Worm (Caenorhabditis elegans): Measurements from ENCODE around the gene cct-2.
A peak's percentile ranks its signal among the peaks of the same experiment; 100 is the strongest.

Gene cct-2

ce11 chrII:8933693-8934432, 6.3 kb downstream of the cct-2 start, which contains the start of gene T21B10.3 (continued):
- TF ChIP-seq sea-2 (GFP tag; IDR thresholded peaks at IDR 0.05), result no peak
- peak; percentile 90 for TF ChIP-seq Y56A3A.18 (GFP tag; IDR thresholded peaks at IDR 0.05)
- TF ChIP-seq mxl-1 (tag; optimal IDR thresholded peaks at IDR 0.05), result no peak
- peak; percentile 90 for TF ChIP-seq lin-54 (GFP tag; optimal IDR thresholded peaks at IDR 0.05)
- peak; percentile 97 for TF ChIP-seq ceh-91 (GFP tag; IDR thresholded peaks at IDR 0.05)
- no peak for TF ChIP-seq ztf-26 (tag; optimal IDR thresholded peaks at IDR 0.05)
- peak; percentile 84 for TF ChIP-seq ama-1 (optimal IDR thresholded peaks at IDR 0.05)
- TF ChIP-seq ama-1 (GFP tag; optimal IDR thresholded peaks at IDR 0.05), result peak; percentile 55 to 83
- peak in 2 of 3 experiments; percentile 53 to 89 for TF ChIP-seq lin-35 (GFP tag; optimal IDR thresholded peaks at IDR 0.05)
- peak; percentile 24 for TF ChIP-seq attf-5 (GFP tag; optimal IDR thresholded peaks at IDR 0.05)

ce11 chrII:8938907-8939622, 11.5 kb downstream of the cct-2 start:
- TF ChIP-seq madf-10 (tag; optimal IDR thresholded peaks at IDR 0.05), result no peak
- TF ChIP-seq C06A6.2 (GFP tag; conservative IDR thresholded peaks at IDR 0.05), result no peak
- TF ChIP-seq ama-1 (optimal IDR thresholded peaks at IDR 0.05), result no peak
- TF ChIP-seq ama-1 (GFP tag; optimal IDR thresholded peaks at IDR 0.05), result peak in 1 of 2 experiments; percentile 57
- no peak for TF ChIP-seq aptf-2 (GFP tag; conservative IDR thresholded peaks at IDR 0.05)
- TF ChIP-seq dox-1 (GFP tag; IDR thresholded peaks at IDR 0.05), result no peak
- TF ChIP-seq sea-2 (GFP tag; IDR thresholded peaks at IDR 0.05), result no peak
- TF ChIP-seq F39B2.1 (GFP tag; IDR thresholded peaks at IDR 0.05), result no peak
- TF ChIP-seq F57A8.1 (GFP tag; optimal IDR thresholded peaks at IDR 0.05), result no peak
- TF ChIP-seq ccch-3 (GFP tag; optimal IDR thresholded peaks at IDR 0.05), result no peak
- no peak for TF ChIP-seq sptf-2 (GFP tag; optimal IDR thresholded peaks at IDR 0.05)
- no peak for TF ChIP-seq nhr-27 (tag; optimal IDR thresholded peaks at IDR 0.05)
- TF ChIP-seq hlh-12 (tag; optimal IDR thresholded peaks at IDR 0.05), result no peak
- peak; percentile 32 for TF ChIP-seq unc-130 (GFP tag; optimal IDR thresholded peaks at IDR 0.05)
- no peak for TF ChIP-seq Y53F4B.3 (GFP tag; IDR thresholded peaks at IDR 0.05)
- TF ChIP-seq F55B11.4 (tag; optimal IDR thresholded peaks at IDR 0.05; ENCODE audit: borderline replicate concordance, insufficient read depth), result no peak
- TF ChIP-seq F23B12.7 (tag; optimal IDR thresholded peaks at IDR 0.05; ENCODE audit: insufficient read depth), result no peak
- peak; percentile 62 for TF ChIP-seq madf-6 (GFP tag; IDR thresholded peaks at IDR 0.05)
- no peak for TF ChIP-seq nfya-1 (tag; optimal IDR thresholded peaks at IDR 0.05; ENCODE audit: borderline replicate concordance, insufficient read depth)
- TF ChIP-seq hlh-26 (GFP tag; conservative IDR thresholded peaks at IDR 0.05), result no peak
- TF ChIP-seq F10E7.11 (tag; optimal IDR thresholded peaks at IDR 0.05), result peak; percentile 6
- TF ChIP-seq hrde-1 (tag; optimal IDR thresholded peaks at IDR 0.05; ENCODE audit: borderline replicate concordance), result peak; percentile 84
- TF ChIP-seq dpff-1 (tag; optimal IDR thresholded peaks at IDR 0.05), result peak; percentile 43
- TF ChIP-seq snpc-4 (GFP tag; optimal IDR thresholded peaks at IDR 0.05), result no peak
- no peak for TF ChIP-seq snpc-4 (tag; optimal IDR thresholded peaks at IDR 0.05)
- peak; percentile 9 for TF ChIP-seq lin-54 (GFP tag; optimal IDR thresholded peaks at IDR 0.05)
- no peak; the same call in 1 of the 2 replicates for TF ChIP-seq hmg-1.2 (GFP tag; IDR thresholded peaks at IDR 0.05)
- no peak for TF ChIP-seq rpc-1 (optimal IDR thresholded peaks at IDR 0.05)
- TF ChIP-seq rpc-1 (tag; optimal IDR thresholded peaks at IDR 0.05), result no peak
- TF ChIP-seq lag-1 (GFP tag; IDR thresholded peaks at IDR 0.05), result no peak
- peak; percentile 47; the same call in 1 of the 2 replicates for TF ChIP-seq lin-26 (GFP tag; IDR thresholded peaks at IDR 0.05)
- TF ChIP-seq F22D6.2 (tag; optimal IDR thresholded peaks at IDR 0.05), result no peak
- TF ChIP-seq dpl-1 (GFP tag; optimal IDR thresholded peaks at IDR 0.05), result no peak
- TF ChIP-seq ztf-26 (tag; optimal IDR thresholded peaks at IDR 0.05), result no peak
- 0 out of 2 replicates have a peak, but pooled peaks have one; percentile 17 for TF ChIP-seq attf-6 (GFP tag; IDR thresholded peaks at IDR 0.05)
- no peak for TF ChIP-seq madf-8 (GFP tag; conservative IDR thresholded peaks at IDR 0.05)
- no peak for TF ChIP-seq cebp-1 (GFP tag; IDR thresholded peaks at IDR 0.05)
- TF ChIP-seq cebp-1 (tag; optimal IDR thresholded peaks at IDR 0.05), result peak; percentile 31
- 0 out of 2 replicates have a peak, but pooled peaks have one; percentile 22 for TF ChIP-seq madf-3 (GFP tag; IDR thresholded peaks at IDR 0.05)
- no peak for TF ChIP-seq pha-4 (tag; optimal IDR thresholded peaks at IDR 0.05)
